Worm (Caenorhabditis elegans): ENCODE results near the gene C45E5.1.

DNA sequence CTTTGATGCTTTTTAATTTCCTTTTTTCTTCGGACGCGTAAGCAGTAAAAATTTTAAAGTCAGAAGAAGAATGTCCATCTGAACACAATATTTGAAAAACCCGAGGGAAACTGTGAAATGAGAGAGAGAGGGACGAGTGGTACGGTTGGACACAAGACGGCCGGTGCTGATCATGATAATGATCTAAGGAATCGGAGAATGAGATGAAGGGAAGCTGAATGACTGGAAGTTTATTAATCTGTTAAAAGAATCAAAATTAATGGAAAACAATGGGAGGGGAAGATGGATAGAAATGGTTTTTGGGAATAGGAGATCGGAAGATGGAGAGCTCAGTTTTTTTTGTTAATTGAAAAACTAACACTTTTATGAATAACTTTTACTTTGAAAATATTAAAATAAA, 14.5 kb downstream of the C45E5.1 start:
- TF ChIP-seq cog-1 (tag; optimal IDR thresholded peaks at IDR 0.05) = no peak
- no peak for TF ChIP-seq flt-1 (GFP tag; IDR thresholded peaks at IDR 0.05)
- no peak for TF ChIP-seq ref-1 (GFP tag; conservative IDR thresholded peaks at IDR 0.05)
- TF ChIP-seq klf-2 (GFP tag; conservative IDR thresholded peaks at IDR 0.05) = no peak
- TF ChIP-seq ztf-29 (GFP tag; IDR thresholded peaks at IDR 0.05) = no peak
